Worm (Caenorhabditis elegans): Measurements from ENCODE around the gene drn-1.
A peak's percentile ranks its signal among the peaks of the same experiment; 100 is the strongest.

The drn-1 gene

DNA sequence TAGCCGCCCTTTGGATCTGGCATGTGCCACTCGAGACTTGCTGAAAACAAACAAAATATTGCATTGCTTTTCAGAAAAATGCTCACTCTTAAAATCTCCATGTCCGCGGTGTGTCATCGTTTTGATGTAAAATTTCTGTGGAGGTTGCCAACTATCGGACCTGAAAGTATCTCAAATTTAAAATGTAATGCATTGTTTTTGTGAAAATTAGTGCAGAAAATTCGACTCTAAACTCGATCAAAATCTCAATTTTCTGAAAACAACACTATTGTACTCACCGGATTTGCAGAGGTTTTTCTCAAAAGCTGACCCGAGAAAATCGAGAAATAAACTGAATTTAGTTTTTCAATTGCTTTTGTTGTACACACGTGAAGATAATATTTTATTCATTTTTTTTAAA, 30.1 kb downstream of the drn-1 start, which contains the start of gene T16D1.1:
T16D1.1 (minus strand) TSS at position 101 of the 400 bp plus-strand sequence.
- no peak for TF ChIP-seq egl-27 (tag; optimal IDR thresholded peaks at IDR 0.05)
- no peak for TF ChIP-seq unc-62 (GFP tag; optimal IDR thresholded peaks at IDR 0.05)
- no peak for TF ChIP-seq pqm-1 (tag; optimal IDR thresholded peaks at IDR 0.05)
- TF ChIP-seq nhr-76 (tag; optimal IDR thresholded peaks at IDR 0.05), result no peak
- no peak for TF ChIP-seq elt-3 (tag; optimal IDR thresholded peaks at IDR 0.05)
- no peak for TF ChIP-seq nhr-77 (tag; optimal IDR thresholded peaks at IDR 0.05)
- no peak for TF ChIP-seq nhr-67 (tag; optimal IDR thresholded peaks at IDR 0.05)
- TF ChIP-seq mml-1 (tag; optimal IDR thresholded peaks at IDR 0.05), result no peak

DNA sequence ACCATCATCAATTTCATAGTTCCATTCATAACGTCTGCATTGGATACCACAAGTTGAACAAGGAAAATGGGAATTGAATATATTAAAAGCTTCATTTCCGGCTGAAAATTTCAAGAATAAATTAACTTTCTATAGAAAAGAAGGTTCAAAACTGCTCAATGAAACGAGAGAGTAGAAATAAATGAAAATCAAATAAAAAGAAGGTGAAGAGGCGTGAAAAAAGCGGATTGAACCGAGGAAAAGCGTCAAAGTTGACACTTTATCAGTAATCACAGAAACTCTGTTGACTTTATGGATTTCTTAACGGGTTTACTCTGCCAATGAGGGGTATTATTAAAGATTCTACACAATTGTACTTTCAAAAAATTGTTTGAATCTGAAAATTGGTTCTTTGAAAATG, 33.3 kb downstream of the drn-1 start, which contains the start of gene pho-4:
pho-4 (minus strand) TSS at position 101 of the 400 bp plus-strand sequence.
- no peak for TF ChIP-seq nhr-25 (tag; optimal IDR thresholded peaks at IDR 0.05)
- TF ChIP-seq mdl-1 (tag; optimal IDR thresholded peaks at IDR 0.05), result no peak
- TF ChIP-seq ceh-82 (tag; optimal IDR thresholded peaks at IDR 0.05), result no peak

DNA sequence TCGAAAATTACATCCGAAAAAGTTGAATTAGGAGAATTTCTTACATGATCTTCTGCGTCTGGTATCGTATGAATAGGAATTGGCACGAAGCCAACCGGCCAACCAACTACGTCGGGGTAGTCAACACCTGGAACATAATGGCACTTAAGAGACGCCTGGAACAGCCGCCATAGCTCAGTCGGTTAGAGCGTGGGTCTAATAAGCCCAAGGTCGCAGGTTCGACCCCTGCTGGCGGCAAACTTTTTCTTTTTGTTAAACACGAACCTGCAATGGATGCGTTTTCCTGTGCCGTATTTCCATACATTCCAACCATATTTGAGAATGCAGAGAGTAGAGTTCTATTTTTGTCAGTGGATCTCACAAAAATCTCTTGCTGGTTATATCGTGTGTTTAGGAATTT, 33.9 kb downstream of the drn-1 start:
- peak; percentile 4 for TF ChIP-seq lsy-12 (tag; optimal IDR thresholded peaks at IDR 0.05)
- peak; percentile 26 for TF ChIP-seq pqm-1 (tag; optimal IDR thresholded peaks at IDR 0.05)
- peak; percentile 57 for TF ChIP-seq elt-2 (tag; optimal IDR thresholded peaks at IDR 0.05)
- TF ChIP-seq ztf-11 (tag; optimal IDR thresholded peaks at IDR 0.05), result no peak
- peak; percentile 3 for TF ChIP-seq nfya-1 (tag; optimal IDR thresholded peaks at IDR 0.05; ENCODE audit: insufficient read depth)

DNA sequence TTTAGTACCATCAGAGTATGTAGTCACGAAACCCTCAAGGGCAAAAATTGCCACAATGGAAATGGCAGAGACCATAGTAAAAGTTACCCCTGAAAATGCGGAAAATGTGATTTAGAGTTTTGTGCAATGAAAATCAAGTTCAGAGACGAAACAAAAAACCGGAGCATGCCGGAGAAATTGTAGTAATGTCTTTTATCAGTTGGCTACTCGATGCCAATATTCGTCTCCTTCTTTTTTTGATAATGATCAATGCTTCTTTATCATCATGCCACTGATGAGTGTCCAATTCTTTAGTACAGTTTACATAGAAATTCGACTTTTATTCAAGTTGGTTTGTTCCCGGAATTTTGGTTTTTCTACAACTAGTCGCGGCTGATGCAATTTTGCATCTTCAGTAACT, 35.9 kb downstream of the drn-1 start, which contains the start of gene pho-1:
pho-1 (minus strand) TSS at position 89 of the 400 bp plus-strand sequence.
- TF ChIP-seq sea-2 (GFP tag; optimal IDR thresholded peaks at IDR 0.05) (no peak), elt-2 (tag; optimal IDR thresholded peaks at IDR 0.05) (peak; percentile 85), pqm-1 (tag; optimal IDR thresholded peaks at IDR 0.05) (peak; percentile 49)

DNA sequence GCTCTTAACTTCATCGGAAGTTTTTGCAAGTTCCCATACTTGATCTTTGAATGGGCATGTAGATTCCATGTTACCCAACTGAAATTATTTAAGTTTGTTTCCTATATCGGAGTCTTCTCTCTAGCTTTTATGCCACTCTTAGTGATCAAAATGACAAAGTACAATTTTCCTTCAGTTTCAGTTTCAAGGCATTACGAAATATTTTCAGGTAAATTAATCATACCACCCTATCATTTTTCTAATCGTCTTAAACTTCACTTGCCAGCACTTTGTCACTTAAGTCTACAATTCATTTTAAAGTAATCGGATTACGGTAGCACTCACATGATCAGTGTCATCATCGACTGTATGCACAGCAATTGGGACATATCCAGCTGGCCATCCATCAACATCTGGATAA, 36.9 kb downstream of the drn-1 start:
- TF ChIP-seq nhr-25 (tag; optimal IDR thresholded peaks at IDR 0.05) (no peak), elt-2 (tag; optimal IDR thresholded peaks at IDR 0.05) (peak; percentile 84), pqm-1 (tag; optimal IDR thresholded peaks at IDR 0.05) (peak; percentile 57)

DNA sequence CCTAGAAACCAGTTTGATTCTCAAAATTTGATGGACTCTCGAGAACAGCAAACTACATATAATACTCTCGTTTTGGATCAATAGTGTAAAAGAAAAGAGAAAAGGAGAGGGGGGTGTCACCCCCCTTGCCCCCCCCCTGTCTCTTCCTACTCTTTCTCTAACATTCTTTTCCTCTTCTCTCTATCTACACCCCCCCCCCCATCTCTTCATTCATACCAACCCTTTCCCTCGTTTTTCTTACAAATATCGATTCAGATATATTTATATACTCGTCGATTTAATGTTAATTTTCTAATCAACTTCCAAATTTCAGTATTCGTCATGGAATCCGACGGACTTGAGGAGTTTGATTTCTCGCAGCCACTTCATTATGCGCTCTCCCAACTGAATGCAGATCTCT, 40.5 kb downstream of the drn-1 start, which contains the start of gene EGAP2.1:
EGAP2.1 (plus strand) TSS at position 301 of the 400 bp plus-strand sequence.
- TF ChIP-seq aly-2 (tag; optimal IDR thresholded peaks at IDR 0.05) (no peak), hmg-11 (tag; optimal IDR thresholded peaks at IDR 0.05) (no peak), egl-5 (tag; optimal IDR thresholded peaks at IDR 0.05) (no peak), ceh-16 (tag; optimal IDR thresholded peaks at IDR 0.05) (no peak)

DNA sequence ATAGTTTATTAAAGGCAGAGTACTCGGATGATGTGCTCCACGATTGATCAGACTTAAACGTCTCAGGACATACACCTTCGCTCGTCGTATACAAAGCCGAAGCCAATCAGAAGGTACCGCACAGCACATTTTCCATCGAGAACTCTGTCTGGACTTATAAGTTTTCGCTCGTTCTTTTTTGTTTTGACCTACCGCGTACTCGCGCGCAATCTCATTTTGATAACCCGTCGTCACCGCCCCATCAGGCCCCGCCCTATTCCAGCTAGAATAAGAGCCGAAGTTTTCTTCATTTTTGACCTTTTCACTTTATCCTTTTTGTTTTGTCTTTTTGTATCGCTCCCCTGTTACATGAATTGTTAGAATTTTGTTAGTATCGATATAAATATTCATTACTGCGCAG, 42.0 kb downstream of the drn-1 start, which contains the start of gene EGAP2.2:
EGAP2.2 (plus strand) TSS at position 301 of the 400 bp plus-strand sequence.
- TF ChIP-seq elt-2 (tag; optimal IDR thresholded peaks at IDR 0.05), result no peak
- TF ChIP-seq nhr-11 (tag; optimal IDR thresholded peaks at IDR 0.05), result no peak
- no peak for TF ChIP-seq pqm-1 (tag; optimal IDR thresholded peaks at IDR 0.05)
- TF ChIP-seq nhr-43 (tag; optimal IDR thresholded peaks at IDR 0.05; ENCODE audit: poor library complexity, severe bottlenecking), result no peak
- TF ChIP-seq ztf-11 (tag; optimal IDR thresholded peaks at IDR 0.05), result no peak

DNA sequence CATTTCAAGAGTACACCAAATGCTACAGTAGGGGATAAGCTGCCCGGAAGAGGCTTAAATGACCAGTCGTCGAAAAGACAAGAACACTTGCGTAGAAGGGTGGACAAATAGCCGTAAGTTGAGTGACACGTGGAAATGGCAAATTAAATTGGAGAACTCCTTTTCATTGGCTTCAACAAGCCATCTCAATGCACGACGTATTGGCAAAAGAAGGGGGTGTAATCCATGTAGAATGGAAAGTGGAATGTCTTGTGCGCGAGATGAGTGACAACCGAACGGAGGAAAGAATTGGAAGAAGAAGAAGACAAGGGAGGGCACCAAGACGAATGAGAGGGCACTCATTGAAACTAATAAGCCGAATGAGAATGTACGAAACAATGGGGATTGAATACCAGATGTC, 43.0 kb downstream of the drn-1 start:
- TF ChIP-seq nhr-77 (tag; optimal IDR thresholded peaks at IDR 0.05) (no peak), unc-62 (GFP tag; optimal IDR thresholded peaks at IDR 0.05) (no peak), ztf-4 (tag; optimal IDR thresholded peaks at IDR 0.05) (no peak), nfya-1 (tag; optimal IDR thresholded peaks at IDR 0.05; ENCODE audit: insufficient read depth) (no peak)

DNA sequence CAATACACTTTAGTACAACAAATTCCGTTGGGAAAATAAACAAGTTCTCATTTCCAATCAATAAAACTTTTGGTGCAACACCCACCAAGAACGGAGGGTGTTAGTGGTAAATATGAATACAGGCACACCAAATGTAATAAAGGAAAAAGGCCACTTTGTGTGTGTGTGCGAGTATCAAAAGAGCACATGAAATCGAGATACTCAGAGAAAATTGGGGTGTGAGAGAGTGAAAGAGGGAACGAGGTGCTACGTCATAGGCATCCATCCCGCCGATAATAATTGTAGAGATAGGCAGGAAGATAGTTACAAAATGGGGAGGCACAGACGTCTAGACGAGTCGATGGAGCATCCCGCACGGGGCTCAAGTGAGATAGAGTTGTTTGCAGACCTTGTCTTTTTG, 43.9 kb downstream of the drn-1 start:
- no peak for TF ChIP-seq egl-27 (tag; optimal IDR thresholded peaks at IDR 0.05)
- TF ChIP-seq egl-5 (tag; optimal IDR thresholded peaks at IDR 0.05), result no peak
- no peak for TF ChIP-seq nhr-76 (tag; optimal IDR thresholded peaks at IDR 0.05)
- no peak for TF ChIP-seq eor-1 (tag; optimal IDR thresholded peaks at IDR 0.05)
- no peak for TF ChIP-seq ceh-16 (tag; optimal IDR thresholded peaks at IDR 0.05)
- TF ChIP-seq nhr-67 (tag; optimal IDR thresholded peaks at IDR 0.05), result no peak
- no peak for TF ChIP-seq nhr-25 (tag; optimal IDR thresholded peaks at IDR 0.05)
- TF ChIP-seq nhr-23 (tag; optimal IDR thresholded peaks at IDR 0.05), result no peak
- no peak for TF ChIP-seq fos-1 (tag; optimal IDR thresholded peaks at IDR 0.05)
- TF ChIP-seq pha-4 (tag; optimal IDR thresholded peaks at IDR 0.05), result peak; percentile 82
- TF ChIP-seq pqm-1 (tag; optimal IDR thresholded peaks at IDR 0.05), result peak; percentile 25
- TF ChIP-seq nhr-12 (tag; optimal IDR thresholded peaks at IDR 0.05), result no peak
- TF ChIP-seq ceh-28 (tag; optimal IDR thresholded peaks at IDR 0.05), result peak; percentile 50
- TF ChIP-seq R02D3.7 (tag; optimal IDR thresholded peaks at IDR 0.05), result no peak
- peak; percentile 91 for TF ChIP-seq elt-2 (tag; optimal IDR thresholded peaks at IDR 0.05)
- TF ChIP-seq jun-1 (tag; optimal IDR thresholded peaks at IDR 0.05), result peak; percentile 11
- no peak for TF ChIP-seq snpc-4 (tag; optimal IDR thresholded peaks at IDR 0.05)
- no peak for TF ChIP-seq aly-2 (tag; optimal IDR thresholded peaks at IDR 0.05)
- TF ChIP-seq zag-1 (tag; optimal IDR thresholded peaks at IDR 0.05), result no peak
- TF ChIP-seq elt-1 (tag; optimal IDR thresholded peaks at IDR 0.05), result no peak
- no peak for TF ChIP-seq fkh-2 (tag; optimal IDR thresholded peaks at IDR 0.05)
